Worm (Caenorhabditis elegans): ENCODE measurements around the gene C17H12.3.
A peak's percentile ranks its signal among the peaks of the same experiment; 100 is the strongest.

C17H12.3 gene

ce11 chrIV:6839091-6839522 lies 43.7 kb upstream of the C17H12.3 start (continued):
- TF ChIP-seq tbx-2 (tag; optimal IDR thresholded peaks at IDR 0.05) = peak; percentile 91
- TF ChIP-seq egl-13 (tag; optimal IDR thresholded peaks at IDR 0.05) = peak; percentile 90
- TF ChIP-seq swsn-7 (tag; optimal IDR thresholded peaks at IDR 0.05) = peak; percentile 90
- peak; percentile 56 for TF ChIP-seq ztf-4 (tag; optimal IDR thresholded peaks at IDR 0.05)
- no peak for TF ChIP-seq Y116A8C.19 (tag; optimal IDR thresholded peaks at IDR 0.05; ENCODE audit: borderline replicate concordance)
- no peak for TF ChIP-seq vab-15 (tag; optimal IDR thresholded peaks at IDR 0.05)
- TF ChIP-seq nhr-90 (tag; optimal IDR thresholded peaks at IDR 0.05; ENCODE audit: poor library complexity) = peak; percentile 69
- TF ChIP-seq fkh-10 (GFP tag; optimal IDR thresholded peaks at IDR 0.05) = peak; percentile 94
- no peak for TF ChIP-seq nhr-28 (tag; optimal IDR thresholded peaks at IDR 0.05)
- peak; percentile 80 for TF ChIP-seq blmp-1 (tag; optimal IDR thresholded peaks at IDR 0.05)
- peak; percentile 36 to 52 (median 45) for TF ChIP-seq dpl-1 (GFP tag; optimal IDR thresholded peaks at IDR 0.05)
- no peak for TF ChIP-seq unc-62 (GFP tag; optimal IDR thresholded peaks at IDR 0.05)
- peak; percentile 70 for TF ChIP-seq lir-3 (tag; optimal IDR thresholded peaks at IDR 0.05; ENCODE audit: poor library complexity)
- TF ChIP-seq alr-1 (tag; optimal IDR thresholded peaks at IDR 0.05; ENCODE audit: borderline replicate concordance) = no peak
- TF ChIP-seq ces-1 (GFP tag; optimal IDR thresholded peaks at IDR 0.05) = no peak
- TF ChIP-seq nhr-19 (GFP tag; conservative IDR thresholded peaks at IDR 0.05) = peak; percentile 76
- TF ChIP-seq lin-39 (tag; optimal IDR thresholded peaks at IDR 0.05) = peak; percentile 61
- TF ChIP-seq sup-37 (GFP tag; optimal IDR thresholded peaks at IDR 0.05) = peak; percentile 33
- peak; percentile 58 to 73 for TF ChIP-seq lin-35 (GFP tag; optimal IDR thresholded peaks at IDR 0.05)
- no peak for TF ChIP-seq lin-15B (tag; optimal IDR thresholded peaks at IDR 0.05)
- TF ChIP-seq nhr-84 (tag; optimal IDR thresholded peaks at IDR 0.05) = no peak
- peak; percentile 58 for TF ChIP-seq lin-13 (GFP tag; optimal IDR thresholded peaks at IDR 0.05)
- peak; percentile 90 for TF ChIP-seq snu-23 (GFP tag; optimal IDR thresholded peaks at IDR 0.05)
- no peak for TF ChIP-seq ceh-90 (tag; optimal IDR thresholded peaks at IDR 0.05)
- TF ChIP-seq ama-1 (optimal IDR thresholded peaks at IDR 0.05) = no peak
- TF ChIP-seq nhr-12 (tag; optimal IDR thresholded peaks at IDR 0.05) = no peak
- TF ChIP-seq efl-1 (optimal IDR thresholded peaks at IDR 0.05) = peak; percentile 72 to 74
- peak; percentile 40 to 90 for TF ChIP-seq efl-1 (GFP tag; optimal IDR thresholded peaks at IDR 0.05 in 1 of 2)
- peak; percentile 69 for TF ChIP-seq nhr-85 (tag)
- TF ChIP-seq lin-14 (GFP tag; optimal IDR thresholded peaks at IDR 0.05) = peak; percentile 99
- TF ChIP-seq hlh-17 (GFP tag; optimal IDR thresholded peaks at IDR 0.05; ENCODE audit: borderline replicate concordance) = no peak
- TF ChIP-seq pax-3 (tag; optimal IDR thresholded peaks at IDR 0.05) = peak; percentile 31
- TF ChIP-seq elt-2 (tag; optimal IDR thresholded peaks at IDR 0.05) = peak; percentile 92
- no peak for TF ChIP-seq grh-1 (GFP tag; IDR thresholded peaks at IDR 0.05)
- no peak for TF ChIP-seq C34B4.2 (tag; optimal IDR thresholded peaks at IDR 0.05)
- TF ChIP-seq ceh-88 (GFP tag; IDR thresholded peaks at IDR 0.05) = peak; percentile 56; the same call in 1 of the 2 replicates
- no peak for TF ChIP-seq unc-130 (tag; optimal IDR thresholded peaks at IDR 0.05)
- TF ChIP-seq fkh-8 (tag; optimal IDR thresholded peaks at IDR 0.05) = peak; percentile 89
- peak; percentile 81 for TF ChIP-seq unc-86 (tag; optimal IDR thresholded peaks at IDR 0.05)
- no peak for TF ChIP-seq hlh-4 (tag; optimal IDR thresholded peaks at IDR 0.05)
- peak; percentile 58 for TF ChIP-seq fos-1 (tag; optimal IDR thresholded peaks at IDR 0.05)
- TF ChIP-seq unc-98 (GFP tag; IDR thresholded peaks at IDR 0.05) = 0 out of 2 replicates have a peak, but pooled peaks have one; percentile 28
- TF ChIP-seq fkh-4 (tag; optimal IDR thresholded peaks at IDR 0.05; ENCODE audit: borderline replicate concordance) = no peak
- peak; percentile 18 for TF ChIP-seq sox-4 (tag; optimal IDR thresholded peaks at IDR 0.05)
- TF ChIP-seq skn-1 (tag; optimal IDR thresholded peaks at IDR 0.05) = peak; percentile 60
- TF ChIP-seq nhr-77 (tag; optimal IDR thresholded peaks at IDR 0.05) = peak; percentile 75
- TF ChIP-seq mdl-1 (tag; optimal IDR thresholded peaks at IDR 0.05) = peak in 1 of 2 experiments; percentile 41
- TF ChIP-seq lsy-2 (tag; optimal IDR thresholded peaks at IDR 0.05) = peak; percentile 80 to 86
- no peak for TF ChIP-seq unc-30 (tag; optimal IDR thresholded peaks at IDR 0.05)
- peak; percentile 67 to 78 (median 77) for TF ChIP-seq ceh-82 (tag; optimal IDR thresholded peaks at IDR 0.05)
- no peak for TF ChIP-seq C04F5.9 (tag; optimal IDR thresholded peaks at IDR 0.05)
- TF ChIP-seq nhr-76 (tag; optimal IDR thresholded peaks at IDR 0.05) = no peak
- peak; percentile 34 for TF ChIP-seq nhr-237 (tag; optimal IDR thresholded peaks at IDR 0.05)
